Fruit fly (Drosophila melanogaster) S2 (cell line): Measurements from ENCODE around the gene GstO2.

ENCODE experiments used
- CG8478 ChIP-seq: fragments of >200 bp; optimal IDR thresholded peaks from 2 replicates; lab custom pipeline; 2018
- CTCF ChIP-seq, 2 experiments: fragments of >200 bp; optimal IDR thresholded peaks; 2 replicates each; lab custom pipeline; 2018

dm6 chr3L:8554024-8554642 is 30.8 kb upstream of the GstO2 start:
- no peak for TF ChIP-seq CG8478 (lab: Kevin White, UChicago)
- TF ChIP-seq CTCF (optimal IDR thresholded peaks at IDR 0.05; lab: Kevin White, UChicago) = no peak
